Fruit fly (Drosophila melanogaster) whole organism, embryonic: ENCODE measurements around the gene Mrm2.
A peak's percentile ranks its signal among the peaks of the same experiment; 100 is the strongest.

Source experiments
- Ada2b ChIP-seq: fragments of 200-800 bp; sonication (Bioruptor generic); IDR thresholded peaks from 2 replicates; pipeline ENCODE4 v1.3.6; 2022; ENCODE audit warnings: missing biosample characterization, missing genetic modification characterization
- Aef1 ChIP-seq: fragments of 200-800 bp; sonication (Bioruptor generic); IDR thresholded peaks from 3 replicates; pipeline ENCODE4 v1.3.6; 2022; ENCODE audit warnings: missing biosample characterization, missing genetic modification characterization
- Awh ChIP-seq: fragments of 200-800 bp; sonication (Bioruptor generic); IDR thresholded peaks from 2 replicates; pipeline ENCODE4, ENCODE4 v1.3.6; 2022; ENCODE audit warnings: missing biosample characterization, missing genetic modification characterization
- Bdp1 ChIP-seq: fragments of 200-800 bp; sonication (Bioruptor generic); optimal IDR thresholded peaks from 3 replicates; lab custom pipeline; 2016; ENCODE audit warnings: missing biosample characterization, missing genetic modification characterization
- CG1024 ChIP-seq: fragments of 200-800 bp; sonication (Bioruptor generic); IDR thresholded peaks from 2 replicates; pipeline ENCODE4 v1.3.6; 2022; ENCODE audit warnings: missing biosample characterization, missing genetic modification characterization
- CG12155 ChIP-seq: fragments of 200-800 bp; sonication (Bioruptor generic); optimal IDR thresholded peaks from 3 replicates; lab custom pipeline; 2016; ENCODE audit warnings: missing biosample characterization, missing genetic modification characterization
- CG14965 ChIP-seq: fragments of 200-800 bp; sonication (Bioruptor generic); optimal IDR thresholded peaks from 2 replicates; lab custom pipeline; 2016; ENCODE audit warnings: missing biosample characterization, missing genetic modification characterization, borderline replicate concordance
- CG15479 ChIP-seq: fragments of 200-800 bp; sonication (Bioruptor generic); optimal IDR thresholded peaks from 3 replicates; lab custom pipeline; 2019; ENCODE audit warnings: missing biosample characterization, mild to moderate bottlenecking, missing genetic modification characterization, moderate library complexity
- CG15514 ChIP-seq: fragments of 200-800 bp; sonication (Bioruptor generic); optimal IDR thresholded peaks from 3 replicates; lab custom pipeline; 2017; ENCODE audit warnings: missing biosample characterization, missing genetic modification characterization, mild to moderate bottlenecking, moderate library complexity, missing genetic modification reagents
- CG17612 ChIP-seq: fragments of 200-800 bp; sonication (Bioruptor generic); IDR thresholded peaks from 2 replicates; pipeline ENCODE4 v1.3.6; 2022; ENCODE audit warnings: missing biosample characterization, missing genetic modification characterization
- CG18476 ChIP-seq: fragments of 200-800 bp; sonication (Bioruptor generic); optimal IDR thresholded peaks from 2 replicates; lab custom pipeline; 2016; ENCODE audit warnings: missing biosample characterization, mild to moderate bottlenecking, missing genetic modification characterization
- CG2712 ChIP-seq: fragments of 200-800 bp; optimal IDR thresholded peaks from 3 replicates; lab custom pipeline; 2019; ENCODE audit warnings: missing biosample characterization, mild to moderate bottlenecking, missing genetic modification characterization, moderate library complexity
- CG30403 ChIP-seq: fragments of 200-800 bp; sonication (Bioruptor generic); optimal IDR thresholded peaks from 3 replicates; lab custom pipeline; 2016; ENCODE audit warnings: missing biosample characterization, missing genetic modification characterization
- CG31224 ChIP-seq: fragments of 200-800 bp; sonication (Bioruptor generic); IDR thresholded peaks from 2 replicates; pipeline ENCODE4 v1.3.6; 2022; ENCODE audit warnings: missing biosample characterization, missing genetic modification characterization
- CG32772 ChIP-seq: fragments of 200-800 bp; sonication (Bioruptor generic); IDR thresholded peaks from 2 replicates; pipeline ENCODE4 v1.3.6; 2022; ENCODE audit warnings: missing biosample characterization, missing genetic modification characterization
- CG4360 ChIP-seq: fragments of 200-800 bp; sonication (Bioruptor generic); IDR thresholded peaks from 2 replicates; pipeline ENCODE4 v1.3.6; 2022; ENCODE audit warnings: missing biosample characterization, missing genetic modification characterization
- CG4617 ChIP-seq: fragments of 200-800 bp; sonication (Bioruptor generic); optimal IDR thresholded peaks from 3 replicates; lab custom pipeline; 2016; ENCODE audit warnings: missing biosample characterization, missing genetic modification characterization, borderline replicate concordance
- CG5180 ChIP-seq: fragments of 200-800 bp; sonication (Bioruptor generic); optimal IDR thresholded peaks from 3 replicates; lab custom pipeline; 2017; ENCODE audit warnings: missing biosample characterization, missing genetic modification characterization, mild to moderate bottlenecking, moderate library complexity, missing genetic modification reagents
- CG6813 ChIP-seq: fragments of 200-800 bp; sonication (Bioruptor generic); optimal IDR thresholded peaks from 2 replicates; lab custom pipeline; 2017; ENCODE audit warnings: missing biosample characterization, missing genetic modification characterization, mild to moderate bottlenecking, moderate library complexity, missing genetic modification reagents
- CG7928 ChIP-seq: fragments of 200-800 bp; sonication (Bioruptor generic); optimal IDR thresholded peaks from 2 replicates; lab custom pipeline; 2017; ENCODE audit warnings: missing biosample characterization, mild to moderate bottlenecking, missing genetic modification characterization
- CG9437 ChIP-seq: fragments of 200-800 bp; sonication (Bioruptor generic); optimal IDR thresholded peaks from 2 replicates; lab custom pipeline; 2018; ENCODE audit warnings: missing biosample characterization, mild to moderate bottlenecking, missing genetic modification characterization
- CG9727 ChIP-seq: fragments of 200-800 bp; sonication (Bioruptor generic); optimal IDR thresholded peaks from 3 replicates; lab custom pipeline; 2017; ENCODE audit warnings: missing biosample characterization, mild to moderate bottlenecking, missing genetic modification characterization
- CTCF ChIP-seq: fragments of 200-800 bp; sonication (Bioruptor generic); optimal IDR thresholded peaks from 2 replicates; lab custom pipeline; 2017; ENCODE audit warnings: missing biosample characterization, mild to moderate bottlenecking, missing genetic modification characterization, moderate library complexity
- D19B ChIP-seq: fragments of 200-800 bp; sonication (Bioruptor generic); optimal IDR thresholded peaks from 2 replicates; lab custom pipeline; 2017; ENCODE audit warnings: missing biosample characterization, mild to moderate bottlenecking, missing genetic modification characterization
- Doc2 ChIP-seq: fragments of 200-800 bp; sonication (Bioruptor generic); IDR thresholded peaks from 2 replicates; pipeline ENCODE4 v1.3.6; 2022; ENCODE audit warnings: missing biosample characterization, missing genetic modification characterization
- Hmr ChIP-seq: fragments of 200-800 bp; sonication (Bioruptor generic); optimal IDR thresholded peaks from 3 replicates; lab custom pipeline; 2017; ENCODE audit warnings: mild to moderate bottlenecking, missing biosample characterization, missing genetic modification reagents, missing genetic modification characterization
- Hr51 ChIP-seq, 2 experiments: fragments of 200-800 bp; sonication (Bioruptor generic); optimal IDR thresholded peaks; 2 replicates in 1 of 2; 3 replicates in 1 of 2; lab custom pipeline; 2016 to 2018; ENCODE audit warnings: missing biosample characterization in 2 of 2, missing genetic modification characterization in 2 of 2, mild to moderate bottlenecking in 1 of 2, moderate library complexity in 1 of 2
- Sin3A ChIP-seq: fragments of >200 bp; optimal IDR thresholded peaks from 2 replicates; lab custom pipeline; 2018
- Stat92E ChIP-seq, 3 experiments: fragments of >200 bp in 2 of 3; fragments of 200-800 bp in 1 of 3; sonication (Bioruptor generic) in 1 of 3; optimal IDR thresholded peaks; 2 replicates each; lab custom pipeline; 2017 to 2019; ENCODE audit warnings: missing biosample characterization in 3 of 3, missing genetic modification characterization in 3 of 3, mild to moderate bottlenecking in 1 of 3, moderate library complexity in 1 of 3
- TFAM ChIP-seq: fragments of 200-800 bp; sonication (Bioruptor generic); optimal IDR thresholded peaks from 2 replicates; lab custom pipeline; 2017; ENCODE audit warnings: missing biosample characterization, missing genetic modification characterization, inconsistent platforms
- Usf ChIP-seq: fragments of 200-800 bp; sonication (Bioruptor generic); optimal IDR thresholded peaks from 2 replicates; lab custom pipeline; 2017; ENCODE audit warnings: missing genotype, missing biosample characterization, missing genetic modification characterization
- Xrp1 ChIP-seq: fragments of 200-800 bp; sonication (Bioruptor generic); IDR thresholded peaks from 2 replicates; pipeline ENCODE4 v1.3.6; 2022; ENCODE audit warnings: missing biosample characterization, missing genetic modification characterization
- amos ChIP-seq: fragments of 200-800 bp; sonication (Bioruptor generic); IDR thresholded peaks from 2 replicates; pipeline ENCODE4 v1.3.6; 2022; ENCODE audit warnings: missing biosample characterization, missing genetic modification characterization; ENCODE audit not compliant: partially characterized antibody
- cas ChIP-seq: fragments of 200-800 bp; sonication (Bioruptor generic); IDR thresholded peaks from 2 replicates; pipeline ENCODE4 v1.3.6; 2022; ENCODE audit warnings: missing biosample characterization, missing genetic modification characterization
- dmrt11E ChIP-seq: fragments of 200-800 bp; sonication (Bioruptor generic); optimal IDR thresholded peaks from 3 replicates; lab custom pipeline; 2018; ENCODE audit warnings: missing biosample characterization, mild to moderate bottlenecking, missing genetic modification characterization, moderate library complexity
- exex ChIP-seq: fragments of 200-800 bp; sonication (Bioruptor generic); optimal IDR thresholded peaks from 4 replicates; lab custom pipeline; 2018; ENCODE audit warnings: missing biosample characterization, mild to moderate bottlenecking, missing genetic modification characterization, moderate library complexity
- h ChIP-seq: fragments of >200 bp; optimal IDR thresholded peaks from 2 replicates; lab custom pipeline; 2017
- jumu ChIP-seq: fragments of 200-800 bp; sonication (Bioruptor generic); optimal IDR thresholded peaks from 3 replicates; lab custom pipeline; 2016; ENCODE audit warnings: missing biosample characterization, missing genetic modification characterization
- lab ChIP-seq: fragments of 200-800 bp; sonication (Bioruptor generic); optimal IDR thresholded peaks from 3 replicates; lab custom pipeline; 2017; ENCODE audit warnings: missing biosample characterization, missing genetic modification characterization, mild to moderate bottlenecking, moderate library complexity, missing genetic modification reagents
- lilli ChIP-seq: fragments of 200-800 bp; sonication (Bioruptor generic); optimal IDR thresholded peaks from 3 replicates; lab custom pipeline; 2016; ENCODE audit warnings: missing biosample characterization, missing genetic modification characterization
- mam ChIP-seq: fragments of 200-800 bp; sonication (Bioruptor generic); optimal IDR thresholded peaks from 3 replicates; lab custom pipeline; 2016; ENCODE audit warnings: missing biosample characterization, missing genetic modification characterization
- nau ChIP-seq: fragments of 200-800 bp; sonication (Bioruptor generic); optimal IDR thresholded peaks from 3 replicates; lab custom pipeline; 2017; ENCODE audit warnings: missing biosample characterization, mild to moderate bottlenecking, missing genetic modification characterization, missing genetic modification reagents
- nerfin-1 ChIP-seq: fragments of 200-800 bp; sonication (Bioruptor generic); optimal IDR thresholded peaks from 3 replicates; lab custom pipeline; 2019; ENCODE audit warnings: missing biosample characterization, mild to moderate bottlenecking, missing genetic modification characterization, moderate library complexity
- pnt ChIP-seq: fragments of 200-800 bp; sonication (Bioruptor generic); optimal IDR thresholded peaks from 3 replicates; lab custom pipeline; 2016; ENCODE audit warnings: missing biosample characterization, missing genetic modification characterization
- psq ChIP-seq: fragments of 200-800 bp; sonication (Bioruptor generic); optimal IDR thresholded peaks from 2 replicates; lab custom pipeline; 2017; ENCODE audit warnings: missing biosample characterization, missing genetic modification characterization
- sens-2 ChIP-seq: fragments of 200-800 bp; sonication (Bioruptor generic); IDR thresholded peaks from 2 replicates; pipeline ENCODE4 v1.3.6; 2022; ENCODE audit warnings: missing biosample characterization, missing genetic modification characterization
- sim ChIP-seq: fragments of 200-800 bp; sonication (Bioruptor generic); IDR thresholded peaks from 2 replicates; pipeline ENCODE4 v1.3.6; 2022; ENCODE audit warnings: missing biosample characterization, missing genetic modification characterization
- sima ChIP-seq: fragments of 200-800 bp; sonication (Bioruptor generic); optimal IDR thresholded peaks from 2 replicates; lab custom pipeline; 2016; ENCODE audit warnings: missing biosample characterization, missing genetic modification characterization
- stwl ChIP-seq: fragments of 200-800 bp; sonication (Bioruptor generic); optimal IDR thresholded peaks from 3 replicates; lab custom pipeline; 2018; ENCODE audit warnings: missing biosample characterization, mild to moderate bottlenecking, missing genetic modification characterization, moderate library complexity
- usp ChIP-seq: fragments of >200 bp; optimal IDR thresholded peaks from 2 replicates; lab custom pipeline; 2017; ENCODE audit warnings: missing biosample characterization, missing genetic modification characterization

The Mrm2 gene

dm6 chr3R:19860996-19861719 is at the start of gene Mrm2, which contains the start of gene Ire1 (continued):
- TF ChIP-seq CG15514 (GFP tag; lab: Kevin White, UChicago) (peak; percentile 88), lilli (GFP tag; lab: Kevin White, UChicago) (peak; percentile 91), CG14965 (GFP tag; lab: Kevin White, UChicago) (no peak), CG17612 (GFP tag; lab: Robert Waterston, UW) (peak; percentile 71), dmrt11E (tag; lab: Kevin White, UChicago) (peak; percentile 83), CG32772 (GFP tag; lab: Robert Waterston, UW) (peak; percentile 77), psq (peak; percentile 53), cas (GFP tag; lab: Robert Waterston, UW) (peak; percentile 24; the same call in 1 of the 2 replicates), sima (GFP tag; lab: Kevin White, UChicago) (no peak), h (lab: Kevin White, UChicago) (no peak), CG6813 (GFP tag; lab: Kevin White, UChicago) (no peak), Hr51 (GFP tag; optimal IDR thresholded peaks at IDR 0.05; lab: Kevin White, UChicago) (peak; percentile 72 to 78), CG31224 (GFP tag; lab: Robert Waterston, UW) (peak; percentile 58; the same call in 1 of the 2 replicates), CG7928 (peak; percentile 41), jumu (GFP tag; lab: Kevin White, UChicago) (peak; percentile 93), Usf (GFP tag; lab: Kevin White, UChicago) (peak; percentile 53), lab (GFP tag; lab: Kevin White, UChicago) (peak; percentile 75), CTCF (no peak), stwl (tag; lab: Kevin White, UChicago) (peak; percentile 92), sens-2 (no peak), TFAM (GFP tag; lab: Kevin White, UChicago) (no peak), nerfin-1 (tag; lab: Kevin White, UChicago) (peak; percentile 59), Doc2 (GFP tag; lab: Robert Waterston, UW) (no peak), CG18476 (GFP tag; lab: Kevin White, UChicago) (peak; percentile 62), Xrp1 (peak; percentile 64; the same call in 1 of the 2 replicates), CG15479 (GFP tag; lab: Kevin White, UChicago) (peak; percentile 9), Sin3A (lab: Kevin White, UChicago) (peak; percentile 97), CG4360 (GFP tag; lab: Robert Waterston, UW) (0 out of 2 replicates have a peak, but pooled peaks have one; percentile 22), pnt (peak; percentile 92), Bdp1 (GFP tag; lab: Kevin White, UChicago) (peak; percentile 75), CG5180 (GFP tag; lab: Kevin White, UChicago) (no peak), CG2712 (peak; percentile 83), usp (GFP tag; lab: Kevin White, UChicago) (no peak), CG4617 (GFP tag; lab: Kevin White, UChicago) (peak; percentile 94), CG12155 (GFP tag; lab: Kevin White, UChicago) (peak; percentile 83), sim (no peak), CG9437 (peak; percentile 61), CG9727 (peak; percentile 79), CG1024 (GFP tag; lab: Robert Waterston, UW) (peak; percentile 91), Hmr (GFP tag; lab: Kevin White, UChicago) (peak; percentile 77), exex (tag; lab: Kevin White, UChicago) (peak; percentile 46), Aef1 (GFP tag; lab: Robert Waterston, UW) (peak; percentile 77), Awh (GFP tag; lab: Robert Waterston, UW) (peak; percentile 58; the same call in 1 of the 2 replicates), CG30403 (GFP tag; lab: Kevin White, UChicago) (peak; percentile 89), nau (GFP tag; lab: Kevin White, UChicago) (no peak), D19B (peak; percentile 34), Stat92E (GFP tag; optimal IDR thresholded peaks at IDR 0.05; lab: Kevin White, UChicago) (peak in 1 of 3 experiments; percentile 58), Ada2b (GFP tag; lab: Robert Waterston, UW) (peak; percentile 75), mam (GFP tag; lab: Kevin White, UChicago) (peak; percentile 93), amos (GFP tag; lab: Robert Waterston, UW) (peak; percentile 59)
